Worm (Caenorhabditis elegans) whole organism, L1 larva: ENCODE data around the gene srj-6.

Source experiments
- aly-2 ChIP-seq: fragments of 150-350 bp; optimal IDR thresholded peaks from 2 replicates; lab custom pipeline; 2014; ENCODE audit warnings: missing biosample characterization, missing genetic modification characterization
- ama-1 ChIP-seq: fragments of 150-350 bp; optimal IDR thresholded peaks from 2 replicates; lab custom pipeline; 2014
- fos-1 ChIP-seq: fragments of 150-350 bp; optimal IDR thresholded peaks from 2 replicates; lab custom pipeline; 2014; ENCODE audit warnings: missing biosample characterization, missing genetic modification characterization
- nhr-19 ChIP-seq: fragments of 200-800 bp; sonication (Bioruptor generic); conservative IDR thresholded peaks from 2 replicates; pipeline ENCODE4 v1.3.6; 2022; ENCODE audit warnings: missing genetic modification characterization, missing compliant biosample characterization
- nhr-76 ChIP-seq: sonication (generic microtip); optimal IDR thresholded peaks from 2 replicates; lab custom pipeline; 2017; ENCODE audit warnings: missing biosample characterization, missing genetic modification characterization
- nhr-90 ChIP-seq: sonication (generic microtip); optimal IDR thresholded peaks from 2 replicates; lab custom pipeline; 2016; ENCODE audit warnings: mild to moderate bottlenecking, missing genetic modification characterization, missing compliant biosample characterization; ENCODE audit not compliant: poor library complexity
- vab-15 ChIP-seq: sonication (generic microtip); optimal IDR thresholded peaks from 2 replicates; lab custom pipeline; 2017; ENCODE audit warnings: missing genotype, mild to moderate bottlenecking, missing genetic modification characterization, missing compliant biosample characterization
- zag-1 ChIP-seq: fragments of 150-350 bp; optimal IDR thresholded peaks from 2 replicates; lab custom pipeline; 2014; ENCODE audit warnings: missing biosample characterization, missing genetic modification characterization
- ztf-11 ChIP-seq, 2 experiments: sonication (generic microtip); optimal IDR thresholded peaks; 2 replicates each; lab custom pipeline; 2016 to 2017; ENCODE audit warnings: missing genetic modification characterization in 2 of 2, missing biosample characterization in 1 of 2, missing compliant biosample characterization in 1 of 2

DNA sequence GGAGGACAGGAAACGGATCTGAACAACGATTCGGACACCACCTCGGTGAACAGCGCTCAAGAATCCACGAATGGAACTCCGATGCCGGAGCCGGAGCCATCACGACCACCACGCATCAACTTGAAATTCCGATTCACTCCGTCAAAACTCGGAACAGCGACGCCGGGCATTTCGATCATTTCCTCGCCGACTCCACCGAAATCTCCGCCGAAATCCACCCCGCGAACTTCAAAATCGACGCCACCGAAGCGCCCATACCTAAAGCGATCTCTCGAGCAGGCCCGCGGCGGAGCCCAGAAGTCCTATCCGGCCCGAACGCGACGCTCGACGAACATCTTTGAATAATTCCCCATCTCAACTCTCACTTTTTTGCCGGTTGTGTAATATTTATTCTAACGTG is 35.2 kb upstream of the srj-6 start:
- TF ChIP-seq nhr-76 (tag; lab: Kevin White, UChicago) (no peak), ama-1 (lab: Kevin White, UChicago) (no peak), aly-2 (tag; lab: Kevin White, UChicago) (no peak), zag-1 (tag; lab: Kevin White, UChicago) (no peak), vab-15 (tag; lab: Kevin White, UChicago) (no peak), fos-1 (tag; lab: Kevin White, UChicago) (no peak), nhr-19 (GFP tag; lab: Robert Waterston, UW) (no peak), nhr-90 (tag; lab: Kevin White, UChicago) (no peak), ztf-11 (tag; optimal IDR thresholded peaks at IDR 0.05; lab: Kevin White, UChicago) (no peak)
